Worm (Caenorhabditis elegans): ENCODE data around the gene zipt-7.1.

Gene zipt-7.1

ce11 chrIV:17281060-17282021 is 6.6 kb downstream of the zipt-7.1 start (continued):
- TF ChIP-seq daf-8 (GFP tag; IDR thresholded peaks at IDR 0.05) (0 out of 2 replicates have a peak, but pooled peaks have one; percentile 10), lsy-2 (tag; optimal IDR thresholded peaks at IDR 0.05) (peak in 1 of 2 experiments; percentile 91), zip-11 (GFP tag; IDR thresholded peaks at IDR 0.05) (no peak), F10B5.3 (tag; optimal IDR thresholded peaks at IDR 0.05) (peak; percentile 40), lim-7 (GFP tag; IDR thresholded peaks at IDR 0.05) (peak; percentile 75; the same call in 1 of the 2 replicates), gei-8 (GFP tag; optimal IDR thresholded peaks at IDR 0.05) (no peak), lin-1 (GFP tag; IDR thresholded peaks at IDR 0.05) (peak; percentile 58; the same call in 1 of the 2 replicates), snpc-1.2 (GFP tag; IDR thresholded peaks at IDR 0.05) (peak; percentile 93), lin-13 (GFP tag; optimal IDR thresholded peaks at IDR 0.05) (peak; percentile 89), nhr-10 (tag; optimal IDR thresholded peaks at IDR 0.05) (peak; percentile 46), attf-4 (tag; optimal IDR thresholded peaks at IDR 0.05) (peak; percentile 15), unc-62 (GFP tag; optimal IDR thresholded peaks at IDR 0.05 in 1 of 2) (peak in 1 of 2 experiments; percentile 44), unc-62 (tag; optimal IDR thresholded peaks at IDR 0.05) (no peak), ceh-28 (tag; optimal IDR thresholded peaks at IDR 0.05) (no peak), egl-27 (tag; optimal IDR thresholded peaks at IDR 0.05) (no peak), vab-7 (GFP tag; IDR thresholded peaks at IDR 0.05) (peak; percentile 70), zag-1 (tag; optimal IDR thresholded peaks at IDR 0.05) (no peak), egl-43 (GFP tag; IDR thresholded peaks at IDR 0.05) (peak; percentile 81), mxl-3 (GFP tag; optimal IDR thresholded peaks at IDR 0.05) (no peak), duxl-1 (tag; optimal IDR thresholded peaks at IDR 0.05; ENCODE audit: poor library complexity) (peak; percentile 32), dmd-9 (GFP tag; IDR thresholded peaks at IDR 0.05) (no peak), ces-1 (GFP tag; optimal IDR thresholded peaks at IDR 0.05) (peak; percentile 47), aly-2 (tag; optimal IDR thresholded peaks at IDR 0.05) (peak; percentile 99)

ce11 chrIV:17280441-17280939 is 7.4 kb downstream of the zipt-7.1 start:
- 0 out of 2 replicates have a peak, but pooled peaks have one; percentile 6 for TF ChIP-seq daf-19 (GFP tag; conservative IDR thresholded peaks at IDR 0.05)
- TF ChIP-seq ama-1 (optimal IDR thresholded peaks at IDR 0.05): peak; percentile 75
- no peak for TF ChIP-seq nhr-28 (tag; optimal IDR thresholded peaks at IDR 0.05)
- TF ChIP-seq dmd-6 (GFP tag; IDR thresholded peaks at IDR 0.05): peak; percentile 13; the same call in 1 of the 2 replicates
- 0 out of 2 replicates have a peak, but pooled peaks have one; percentile 5 for TF ChIP-seq F26F4.8 (GFP tag; conservative IDR thresholded peaks at IDR 0.05)
- no peak for TF ChIP-seq F44E2.7 (GFP tag; IDR thresholded peaks at IDR 0.05)
- peak; percentile 1 for TF ChIP-seq hlh-30 (tag; optimal IDR thresholded peaks at IDR 0.05; ENCODE audit: insufficient read depth)
- peak; percentile 22 for TF ChIP-seq mes-2 (tag; optimal IDR thresholded peaks at IDR 0.05; ENCODE audit: poor library complexity, severe bottlenecking)
- TF ChIP-seq ceh-32 (tag; optimal IDR thresholded peaks at IDR 0.05; ENCODE audit: poor library complexity): no peak
- TF ChIP-seq rbr-2 (tag; optimal IDR thresholded peaks at IDR 0.05): peak; percentile 17
- no peak for TF ChIP-seq mep-1 (tag; optimal IDR thresholded peaks at IDR 0.05)
- no peak for TF ChIP-seq nhr-6 (tag; optimal IDR thresholded peaks at IDR 0.05)

Data from whole organism, L4 larva.